Fruit fly (Drosophila melanogaster) whole organism, embryonic: ENCODE measurements around the gene mRpS30.

Experiments
- Awh ChIP-seq: fragments of 200-800 bp; sonication (Bioruptor generic); IDR thresholded peaks from 2 replicates; pipeline ENCODE4, ENCODE4 v1.3.6; 2022; ENCODE audit warnings: missing biosample characterization, missing genetic modification characterization
- CG10274 ChIP-seq: fragments of 200-800 bp; sonication (Bioruptor generic); optimal IDR thresholded peaks from 3 replicates; lab custom pipeline; 2017; ENCODE audit warnings: missing biosample characterization, mild to moderate bottlenecking, missing genetic modification characterization
- CG10321 ChIP-seq: fragments of 200-800 bp; sonication (Bioruptor generic); IDR thresholded peaks from 2 replicates; pipeline ENCODE4 v1.3.6; 2022; ENCODE audit warnings: missing biosample characterization, missing genetic modification characterization
- CG11456 ChIP-seq: fragments of 200-800 bp; sonication (Bioruptor generic); IDR thresholded peaks from 3 replicates; pipeline ENCODE4 v1.3.6; 2022; ENCODE audit warnings: missing biosample characterization, missing genetic modification characterization
- CG13894 ChIP-seq: fragments of 200-800 bp; sonication (Bioruptor generic); optimal IDR thresholded peaks from 3 replicates; lab custom pipeline; 2018; ENCODE audit warnings: missing biosample characterization, mild to moderate bottlenecking, missing genetic modification characterization, moderate library complexity
- CG1603 ChIP-seq: fragments of 200-800 bp; sonication (Bioruptor generic); optimal IDR thresholded peaks from 2 replicates; lab custom pipeline; 2019; ENCODE audit warnings: missing biosample characterization, mild to moderate bottlenecking, missing genetic modification characterization, moderate library complexity
- CG18262 ChIP-seq: fragments of 200-800 bp; optimal IDR thresholded peaks from 3 replicates; lab custom pipeline; 2019; ENCODE audit warnings: missing biosample characterization, mild to moderate bottlenecking, missing genetic modification characterization, moderate library complexity
- CG18599 ChIP-seq: fragments of 200-800 bp; sonication (Bioruptor generic); optimal IDR thresholded peaks from 3 replicates; lab custom pipeline; 2017; ENCODE audit warnings: missing biosample characterization, missing genetic modification characterization, mild to moderate bottlenecking, moderate library complexity, missing genetic modification reagents
- CG2199 ChIP-seq: fragments of 200-800 bp; sonication (Bioruptor generic); IDR thresholded peaks from 3 replicates; pipeline ENCODE4 v1.3.6; 2022; ENCODE audit warnings: missing biosample characterization, missing genetic modification characterization
- CG2202 ChIP-seq: fragments of 200-800 bp; sonication (Bioruptor generic); optimal IDR thresholded peaks from 2 replicates; lab custom pipeline; 2018; ENCODE audit warnings: missing biosample characterization, mild to moderate bottlenecking, missing genetic modification characterization
- CG2678 ChIP-seq: fragments of 200-800 bp; sonication (Bioruptor generic); optimal IDR thresholded peaks from 3 replicates; lab custom pipeline; 2019; ENCODE audit warnings: missing biosample characterization, mild to moderate bottlenecking, missing genetic modification characterization, moderate library complexity
- CG33557 ChIP-seq: fragments of 200-800 bp; sonication (Bioruptor generic); optimal IDR thresholded peaks from 2 replicates; lab custom pipeline; 2019; ENCODE audit warnings: missing biosample characterization, mild to moderate bottlenecking, missing genetic modification characterization, moderate library complexity
- CG43689 ChIP-seq: fragments of 200-800 bp; sonication (Bioruptor generic); IDR thresholded peaks from 2 replicates; pipeline ENCODE4 v1.3.6; 2022; ENCODE audit warnings: missing biosample characterization, missing genetic modification characterization
- CG7556 ChIP-seq: fragments of 200-800 bp; sonication (Bioruptor generic); optimal IDR thresholded peaks from 2 replicates; lab custom pipeline; 2017; ENCODE audit warnings: missing biosample characterization, mild to moderate bottlenecking, missing genetic modification characterization
- Chrac-16 ChIP-seq: fragments of 200-800 bp; sonication (Bioruptor generic); optimal IDR thresholded peaks from 3 replicates; lab custom pipeline; 2016; ENCODE audit warnings: missing biosample characterization, missing genetic modification characterization
- D19B ChIP-seq: fragments of 200-800 bp; sonication (Bioruptor generic); optimal IDR thresholded peaks from 2 replicates; lab custom pipeline; 2017; ENCODE audit warnings: missing biosample characterization, mild to moderate bottlenecking, missing genetic modification characterization
- Eip74EF ChIP-seq, 2 experiments: fragments of 200-800 bp in 1 of 2; fragments of >200 bp in 1 of 2; sonication (Bioruptor generic) in 1 of 2; optimal IDR thresholded peaks; 2 replicates each; lab custom pipeline; 2017 to 2019; ENCODE audit warnings: missing biosample characterization in 2 of 2, missing genetic modification characterization in 2 of 2, mild to moderate bottlenecking in 1 of 2, moderate library complexity in 1 of 2
- HHEX ChIP-seq: fragments of 200-800 bp; sonication (Bioruptor generic); optimal IDR thresholded peaks from 3 replicates; lab custom pipeline; 2017; ENCODE audit warnings: missing biosample characterization, mild to moderate bottlenecking, missing genetic modification characterization, missing genetic modification reagents
- Lim3 ChIP-seq: fragments of 200-800 bp; sonication (Bioruptor generic); IDR thresholded peaks from 2 replicates; pipeline ENCODE4 v1.3.6; 2022; ENCODE audit warnings: missing biosample characterization, missing genetic modification characterization
- Med ChIP-seq: fragments of 200-800 bp; sonication (Bioruptor generic); peaks from one replicate; lab custom pipeline; 2016; ENCODE audit warnings: missing biosample characterization, missing genetic modification characterization, mild to moderate bottlenecking, inconsistent platforms, moderate library complexity
- NC2α ChIP-seq: fragments of 200-800 bp; sonication (Bioruptor generic); optimal IDR thresholded peaks from 2 replicates; lab custom pipeline; 2016; ENCODE audit warnings: missing biosample characterization, missing genetic modification characterization
- Rx ChIP-seq: fragments of 200-800 bp; sonication (Bioruptor generic); IDR thresholded peaks from 2 replicates; pipeline ENCODE4 v1.3.6; 2022; ENCODE audit warnings: missing biosample characterization, missing genetic modification characterization
- Six4 ChIP-seq: fragments of 200-800 bp; sonication (Bioruptor generic); optimal IDR thresholded peaks from 2 replicates; lab custom pipeline; 2016; ENCODE audit warnings: missing biosample characterization, missing genetic modification characterization
- Ssrp ChIP-seq: fragments of 200-800 bp; sonication (Bioruptor generic); optimal IDR thresholded peaks from 2 replicates; lab custom pipeline; 2018; ENCODE audit warnings: missing biosample characterization, mild to moderate bottlenecking, missing genetic modification characterization, moderate library complexity
- Tbp ChIP-seq: fragments of >200 bp; optimal IDR thresholded peaks from 2 replicates; lab custom pipeline; 2018; ENCODE audit warnings: missing biosample characterization, missing genetic modification characterization
- bsh ChIP-seq, 2 experiments: fragments of 200-800 bp; sonication (Bioruptor generic); optimal IDR thresholded peaks; 2 replicates each; lab custom pipeline; 2017 to 2018; ENCODE audit warnings: mild to moderate bottlenecking in 2 of 2, missing biosample characterization in 2 of 2, missing genetic modification characterization in 2 of 2, moderate library complexity in 1 of 2
- cas ChIP-seq: fragments of 200-800 bp; sonication (Bioruptor generic); IDR thresholded peaks from 2 replicates; pipeline ENCODE4 v1.3.6; 2022; ENCODE audit warnings: missing biosample characterization, missing genetic modification characterization
- chn ChIP-seq: fragments of 200-800 bp; sonication (Bioruptor generic); optimal IDR thresholded peaks from 2 replicates; lab custom pipeline; 2016; ENCODE audit warnings: missing biosample characterization, missing genetic modification characterization
- exex ChIP-seq: fragments of 200-800 bp; sonication (Bioruptor generic); optimal IDR thresholded peaks from 4 replicates; lab custom pipeline; 2018; ENCODE audit warnings: missing biosample characterization, mild to moderate bottlenecking, missing genetic modification characterization, moderate library complexity
- gcm ChIP-seq: fragments of 200-800 bp; sonication (Bioruptor generic); optimal IDR thresholded peaks from 2 replicates; lab custom pipeline; 2019; ENCODE audit warnings: missing biosample characterization, mild to moderate bottlenecking, missing genetic modification characterization, moderate library complexity
- gcm2 ChIP-seq: fragments of 200-800 bp; sonication (Bioruptor generic); optimal IDR thresholded peaks from 2 replicates; lab custom pipeline; 2016; ENCODE audit warnings: missing biosample characterization, missing genetic modification characterization
- grau ChIP-seq: fragments of 200-800 bp; optimal IDR thresholded peaks from 3 replicates; lab custom pipeline; 2019; ENCODE audit warnings: missing biosample characterization, mild to moderate bottlenecking, missing genetic modification characterization, moderate library complexity
- gsb-n ChIP-seq: fragments of 200-800 bp; sonication (Bioruptor generic); optimal IDR thresholded peaks from 3 replicates; lab custom pipeline; 2018; ENCODE audit warnings: missing biosample characterization, mild to moderate bottlenecking, missing genetic modification characterization
- hbn ChIP-seq: fragments of 200-800 bp; sonication (Bioruptor generic); IDR thresholded peaks from 2 replicates; pipeline ENCODE4 v1.3.6; 2022; ENCODE audit warnings: missing biosample characterization, missing genetic modification characterization; ENCODE audit not compliant: partially characterized antibody
- ken ChIP-seq: fragments of 200-800 bp; sonication (Bioruptor generic); IDR thresholded peaks from 3 replicates; pipeline ENCODE4 v1.3.6; 2022; ENCODE audit warnings: missing biosample characterization, missing genetic modification characterization
- lab ChIP-seq: fragments of 200-800 bp; sonication (Bioruptor generic); optimal IDR thresholded peaks from 3 replicates; lab custom pipeline; 2017; ENCODE audit warnings: missing biosample characterization, missing genetic modification characterization, mild to moderate bottlenecking, moderate library complexity, missing genetic modification reagents
- nmo ChIP-seq: fragments of 200-800 bp; sonication (Bioruptor generic); optimal IDR thresholded peaks from 2 replicates; lab custom pipeline; 2018; ENCODE audit warnings: missing biosample characterization, mild to moderate bottlenecking, missing genetic modification characterization, moderate library complexity
- odd ChIP-seq: fragments of 200-800 bp; sonication (Bioruptor generic); optimal IDR thresholded peaks from 2 replicates; lab custom pipeline; 2017; ENCODE audit warnings: missing biosample characterization, mild to moderate bottlenecking, missing genetic modification characterization
- otp ChIP-seq: fragments of 200-800 bp; sonication (Bioruptor generic); IDR thresholded peaks from 3 replicates; pipeline ENCODE4, ENCODE4 v1.3.6; 2022; ENCODE audit warnings: missing biosample characterization, missing genetic modification characterization
- pita ChIP-seq: fragments of 200-800 bp; sonication (Bioruptor generic); optimal IDR thresholded peaks from 2 replicates; lab custom pipeline; 2017; ENCODE audit warnings: missing biosample characterization, mild to moderate bottlenecking, missing genetic modification characterization
- sr ChIP-seq: fragments of 200-800 bp; sonication (Bioruptor generic); IDR thresholded peaks from 3 replicates; pipeline ENCODE4 v1.3.6; 2022; ENCODE audit warnings: missing biosample characterization, missing genetic modification characterization
- ssp ChIP-seq: fragments of 200-800 bp; sonication (Bioruptor generic); IDR thresholded peaks from 2 replicates; pipeline ENCODE4 v1.3.6; 2022; ENCODE audit warnings: missing biosample characterization, missing genetic modification characterization
- wdn ChIP-seq: fragments of 200-800 bp; sonication (Bioruptor generic); IDR thresholded peaks from 2 replicates; pipeline ENCODE4 v1.3.6; 2022; ENCODE audit warnings: missing biosample characterization, missing genetic modification characterization

Gene mRpS30

DNA sequence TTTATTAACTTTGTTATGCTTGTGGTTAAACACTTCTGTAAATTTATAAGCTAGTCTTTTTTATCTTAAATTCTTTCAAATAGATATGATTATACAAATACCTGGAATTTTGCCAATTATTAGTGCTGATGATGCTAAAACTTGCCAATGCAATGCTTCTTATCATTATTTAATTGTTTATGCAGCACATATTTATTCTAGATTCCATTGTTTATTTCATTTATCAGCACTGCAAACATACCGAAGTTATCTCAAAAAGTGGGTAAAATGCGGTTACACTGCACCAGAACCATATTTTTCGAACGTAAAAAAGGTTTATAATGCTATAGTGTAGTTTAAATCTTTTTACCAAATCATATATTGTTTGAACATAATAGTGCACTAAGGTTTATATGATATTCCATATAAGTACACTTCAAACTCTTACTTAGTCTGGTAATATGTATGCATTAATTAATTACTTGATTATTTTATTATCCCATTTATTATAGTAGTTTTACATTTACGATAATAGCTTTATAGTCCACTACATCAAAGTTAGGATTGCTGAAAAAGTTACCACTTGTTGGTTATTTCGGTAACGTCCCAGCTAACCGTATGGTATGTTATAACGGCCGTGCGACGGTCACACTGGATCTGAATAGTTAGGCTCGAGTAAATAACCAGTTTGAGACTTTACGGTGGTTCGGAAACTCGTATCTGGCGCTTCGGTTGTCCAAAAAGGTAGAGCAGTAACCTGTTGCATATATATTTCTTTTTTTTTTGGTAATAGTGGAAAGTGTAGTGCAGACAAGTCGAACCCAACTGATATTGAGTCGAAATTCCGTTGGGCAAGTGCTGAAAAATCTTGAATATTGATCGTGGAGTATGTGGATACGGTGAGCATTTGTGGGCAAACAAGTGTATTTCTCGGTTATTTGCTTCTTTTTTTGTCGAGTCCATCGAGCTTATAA lies 2.7 kb downstream of the mRpS30 start, which contains the start of gene Rhp (continued):
- TF ChIP-seq gsb-n (tag; lab: Kevin White, UChicago): peak; percentile 46
- TF ChIP-seq CG7556 (GFP tag; lab: Kevin White, UChicago): peak; percentile 12
- TF ChIP-seq D19B (GFP tag; lab: Kevin White, UChicago): no peak
- no peak for TF ChIP-seq ken
- peak in 1 of 2 experiments; percentile 65 for TF ChIP-seq bsh (GFP tag; optimal IDR thresholded peaks at IDR 0.05; lab: Kevin White, UChicago)
- no peak for TF ChIP-seq CG10321 (GFP tag; lab: Robert Waterston, UW)
- TF ChIP-seq sr: no peak
- no peak for TF ChIP-seq CG11456 (GFP tag; lab: Robert Waterston, UW)
- TF ChIP-seq ssp (GFP tag; lab: Robert Waterston, UW): no peak
- TF ChIP-seq CG18262 (tag; lab: Kevin White, UChicago): peak; percentile 45
- TF ChIP-seq exex: peak; percentile 46
- TF ChIP-seq wdn (GFP tag; lab: Robert Waterston, UW): no peak
- no peak for TF ChIP-seq Ssrp (tag; lab: Kevin White, UChicago)
- peak; percentile 68 for TF ChIP-seq CG33557 (GFP tag; lab: Kevin White, UChicago)
- no peak for TF ChIP-seq NC2α (GFP tag; lab: Kevin White, UChicago)
- peak; percentile 55 for TF ChIP-seq Awh (GFP tag; lab: Robert Waterston, UW)
- TF ChIP-seq CG10274 (GFP tag; lab: Kevin White, UChicago): no peak
- peak in 1 of 2 experiments; percentile 17 for TF ChIP-seq Eip74EF (GFP tag; optimal IDR thresholded peaks at IDR 0.05; lab: Kevin White, UChicago)
- no peak for TF ChIP-seq otp (GFP tag; lab: Robert Waterston, UW)
- no peak for TF ChIP-seq gcm2 (GFP tag; lab: Kevin White, UChicago)
- no peak for TF ChIP-seq CG13894
- TF ChIP-seq gcm: peak; percentile 71
- no peak for TF ChIP-seq pita
- TF ChIP-seq chn (GFP tag; lab: Kevin White, UChicago): no peak
- no peak for TF ChIP-seq cas (GFP tag; lab: Robert Waterston, UW)
- TF ChIP-seq CG1603 (tag; lab: Kevin White, UChicago): peak; percentile 73
- no peak for TF ChIP-seq Lim3 (GFP tag; lab: Robert Waterston, UW)
- peak; percentile 68; the same call in 1 of the 3 replicates for TF ChIP-seq CG2199 (GFP tag; lab: Robert Waterston, UW)
- TF ChIP-seq CG2202 (tag; lab: Kevin White, UChicago): peak; percentile 39
- TF ChIP-seq Rx: no peak
- TF ChIP-seq Six4 (GFP tag; lab: Kevin White, UChicago): no peak
- TF ChIP-seq hbn: no peak
- peak; percentile 51 for TF ChIP-seq HHEX (GFP tag; lab: Kevin White, UChicago)
- TF ChIP-seq Chrac-16 (GFP tag; lab: Kevin White, UChicago): no peak
- TF ChIP-seq grau (tag; lab: Kevin White, UChicago): peak; percentile 19
- TF ChIP-seq Med (GFP tag; lab: Kevin White, UChicago): peak; percentile 76
- no peak for TF ChIP-seq Tbp (GFP tag; lab: Kevin White, UChicago)
- no peak for TF ChIP-seq CG2678 (tag; lab: Kevin White, UChicago)
- TF ChIP-seq CG18599 (GFP tag; lab: Kevin White, UChicago): no peak
- TF ChIP-seq CG43689 (GFP tag; lab: Robert Waterston, UW): no peak
- no peak for TF ChIP-seq lab (GFP tag; lab: Kevin White, UChicago)
- TF ChIP-seq nmo (GFP tag; lab: Kevin White, UChicago): no peak
- TF ChIP-seq odd (GFP tag; lab: Kevin White, UChicago): peak; percentile 58
- TF ChIP-seq, all 482 proteins: peak for 136
